Worm (Caenorhabditis elegans) whole organism, L1 larva: ENCODE data around the gene Y94H6A.7.
A peak's percentile ranks its signal among the peaks of the same experiment; 100 is the strongest.

Source experiments
- C04F5.9 ChIP-seq: sonication (generic microtip); optimal IDR thresholded peaks from 2 replicates; lab custom pipeline; 2016; ENCODE audit warnings: missing genetic modification characterization, missing compliant biosample characterization
- C16A3.4 ChIP-seq: fragments of 150-350 bp; optimal IDR thresholded peaks from 2 replicates; lab custom pipeline; 2014; ENCODE audit warnings: missing biosample characterization, missing genetic modification characterization
- F16B12.6 ChIP-seq: fragments of 150-350 bp; optimal IDR thresholded peaks from 2 replicates; lab custom pipeline; 2014; ENCODE audit warnings: missing biosample characterization, missing genetic modification characterization
- Y116A8C.19 ChIP-seq: sonication (generic microtip); optimal IDR thresholded peaks from 2 replicates; lab custom pipeline; 2016; ENCODE audit warnings: missing compliant biosample characterization, missing genetic modification characterization, borderline replicate concordance
- aha-1 ChIP-seq: fragments of 150-350 bp; optimal IDR thresholded peaks from 2 replicates; lab custom pipeline; 2014; ENCODE audit warnings: missing biosample characterization, missing genetic modification characterization
- aly-2 ChIP-seq: fragments of 150-350 bp; optimal IDR thresholded peaks from 2 replicates; lab custom pipeline; 2014; ENCODE audit warnings: missing biosample characterization, missing genetic modification characterization
- ceh-63 ChIP-seq: fragments of 200-800 bp; sonication (Bioruptor generic); optimal IDR thresholded peaks from 2 replicates; lab custom pipeline; 2018; ENCODE audit warnings: mild to moderate bottlenecking, missing genetic modification characterization, missing compliant biosample characterization
- ceh-8 ChIP-seq: fragments of 200-800 bp; sonication (Bioruptor generic); optimal IDR thresholded peaks from 2 replicates; lab custom pipeline; 2018; ENCODE audit warnings: mild to moderate bottlenecking, missing genetic modification characterization, moderate library complexity, missing compliant biosample characterization
- ceh-82 ChIP-seq, 3 experiments: fragments of 150-350 bp in 1 of 3; sonication (generic microtip) in 2 of 3; optimal IDR thresholded peaks; 2 replicates each; lab custom pipeline; 2014 to 2017; ENCODE audit warnings: missing biosample characterization in 3 of 3, missing genetic modification characterization in 3 of 3
- ces-1 ChIP-seq: fragments of 150-350 bp; optimal IDR thresholded peaks from 2 replicates; lab custom pipeline; 2014; ENCODE audit warnings: missing biosample characterization, missing genetic modification reagents, missing genetic modification characterization
- dpl-1 ChIP-seq, 3 experiments: fragments of 150-350 bp in 2 of 3; sonication (generic microtip) in 1 of 3; optimal IDR thresholded peaks; 2 replicates each; lab custom pipeline; 2014 to 2017; ENCODE audit warnings: missing biosample characterization in 3 of 3, missing genetic modification characterization in 3 of 3, missing genetic modification reagents in 3 of 3
- dsc-1 ChIP-seq: sonication (generic microtip); optimal IDR thresholded peaks from 2 replicates; lab custom pipeline; 2016; ENCODE audit warnings: mild to moderate bottlenecking, missing genetic modification characterization, missing compliant biosample characterization
- efl-1 ChIP-seq, 4 experiments: fragments of 150-350 bp; optimal IDR thresholded peaks in 3 of 4; peaks in 1 of 4; 1 replicate in 1 of 4; 2 replicates in 3 of 4; lab custom pipeline; 2014; ENCODE audit warnings: missing biosample characterization in 2 of 4, missing genetic modification characterization in 2 of 4, missing genetic modification reagents in 2 of 4
- egl-27 ChIP-seq, 2 experiments: fragments of 150-350 bp in 1 of 2; sonication (generic microtip); optimal IDR thresholded peaks; 3 replicates each; lab custom pipeline; 2017 to 2018; ENCODE audit warnings: missing biosample characterization in 2 of 2, missing genetic modification characterization in 2 of 2, missing genetic modification reagents in 2 of 2
- elt-2 ChIP-seq: sonication (generic microtip); optimal IDR thresholded peaks from 2 replicates; lab custom pipeline; 2016; ENCODE audit warnings: missing genetic modification characterization, mild to moderate bottlenecking, inconsistent platforms, missing compliant biosample characterization, missing genetic modification reagents
- elt-3 ChIP-seq, 6 experiments: fragments of 150-350 bp in 1 of 6; sonication (generic microtip); optimal IDR thresholded peaks; 2 replicates each; lab custom pipeline; 2017 to 2018; ENCODE audit warnings: missing biosample characterization in 6 of 6, missing genetic modification characterization in 6 of 6, inconsistent platforms in 1 of 6
- fkh-10 ChIP-seq: sonication (generic microtip); optimal IDR thresholded peaks from 2 replicates; lab custom pipeline; 2017; ENCODE audit warnings: missing biosample characterization, missing genetic modification reagents, missing genetic modification characterization
- hlh-4 ChIP-seq: sonication (generic microtip); optimal IDR thresholded peaks from 2 replicates; lab custom pipeline; 2016; ENCODE audit warnings: mild to moderate bottlenecking, missing genetic modification characterization, missing compliant biosample characterization
- irx-1 ChIP-seq: sonication (generic microtip); optimal IDR thresholded peaks from 2 replicates; lab custom pipeline; 2016; ENCODE audit warnings: missing genetic modification characterization, missing compliant biosample characterization
- isw-1 ChIP-seq: fragments of 200-800 bp; sonication (Bioruptor generic); IDR thresholded peaks from 2 replicates; pipeline ENCODE4 v1.3.6; 2022; ENCODE audit warnings: missing genetic modification characterization, missing compliant biosample characterization
- lin-13 ChIP-seq: fragments of 150-350 bp; optimal IDR thresholded peaks from 2 replicates; lab custom pipeline; 2014; ENCODE audit warnings: missing biosample characterization, missing genetic modification reagents, missing genetic modification characterization
- lin-14 ChIP-seq: fragments of 200-800 bp; sonication (Bioruptor generic); optimal IDR thresholded peaks from 2 replicates; lab custom pipeline; 2018; ENCODE audit warnings: mild to moderate bottlenecking, missing genetic modification characterization, moderate library complexity, missing compliant biosample characterization
- lin-15B ChIP-seq: fragments of 150-350 bp; sonication (generic microtip); optimal IDR thresholded peaks from 3 replicates; lab custom pipeline; 2014; ENCODE audit warnings: missing biosample characterization, missing genetic modification characterization
- lin-39 ChIP-seq: fragments of 150-350 bp; optimal IDR thresholded peaks from 2 replicates; lab custom pipeline; 2014; ENCODE audit warnings: missing biosample characterization, missing genetic modification reagents, missing genetic modification characterization
- lir-3 ChIP-seq: sonication (generic microtip); optimal IDR thresholded peaks from 2 replicates; lab custom pipeline; 2016; ENCODE audit warnings: mild to moderate bottlenecking, missing genetic modification characterization, moderate library complexity, missing compliant biosample characterization; ENCODE audit not compliant: poor library complexity
- mab-9 ChIP-seq: fragments of 200-800 bp; sonication (Bioruptor generic); IDR thresholded peaks from 2 replicates; pipeline ENCODE4 v1.3.6; 2022; ENCODE audit warnings: missing genetic modification reagents, missing genetic modification characterization, missing compliant biosample characterization
- mep-1 ChIP-seq: fragments of 150-350 bp; optimal IDR thresholded peaks from 2 replicates; lab custom pipeline; 2014; ENCODE audit warnings: missing biosample characterization, missing genetic modification characterization
- nhr-12 ChIP-seq: sonication (generic microtip); optimal IDR thresholded peaks from 2 replicates; lab custom pipeline; 2017; ENCODE audit warnings: missing biosample characterization, missing genetic modification characterization
- nhr-19 ChIP-seq: fragments of 200-800 bp; sonication (Bioruptor generic); conservative IDR thresholded peaks from 2 replicates; pipeline ENCODE4 v1.3.6; 2022; ENCODE audit warnings: missing genetic modification characterization, missing compliant biosample characterization
- nhr-20 ChIP-seq: sonication (generic microtip); optimal IDR thresholded peaks from 2 replicates; lab custom pipeline; 2016; ENCODE audit warnings: mild to moderate bottlenecking, missing genetic modification characterization, missing compliant biosample characterization
- nhr-28 ChIP-seq: fragments of 150-350 bp; optimal IDR thresholded peaks from 2 replicates; lab custom pipeline; 2014; ENCODE audit warnings: missing biosample characterization, missing genetic modification characterization
- nhr-71 ChIP-seq: sonication (generic microtip); optimal IDR thresholded peaks from 2 replicates; lab custom pipeline; 2016; ENCODE audit warnings: mild to moderate bottlenecking, missing genetic modification characterization, moderate library complexity, missing compliant biosample characterization
- nhr-76 ChIP-seq: sonication (generic microtip); optimal IDR thresholded peaks from 2 replicates; lab custom pipeline; 2017; ENCODE audit warnings: missing biosample characterization, missing genetic modification characterization
- nhr-84 ChIP-seq: sonication (generic microtip); optimal IDR thresholded peaks from 2 replicates; lab custom pipeline; 2017; ENCODE audit warnings: missing biosample characterization, missing genetic modification characterization
- nhr-85 ChIP-seq: sonication (generic microtip); peaks from one replicate; lab custom pipeline; 2016; ENCODE audit warnings: missing genetic modification characterization, inconsistent platforms, missing compliant biosample characterization
- nhr-90 ChIP-seq: sonication (generic microtip); optimal IDR thresholded peaks from 2 replicates; lab custom pipeline; 2016; ENCODE audit warnings: mild to moderate bottlenecking, missing genetic modification characterization, missing compliant biosample characterization; ENCODE audit not compliant: poor library complexity
- skn-1 ChIP-seq: fragments of 150-350 bp; optimal IDR thresholded peaks from 2 replicates; lab custom pipeline; 2014; ENCODE audit warnings: missing biosample characterization, missing genetic modification characterization
- snu-23 ChIP-seq: sonication (generic microtip); optimal IDR thresholded peaks from 2 replicates; lab custom pipeline; 2016; ENCODE audit warnings: missing genetic modification characterization, missing compliant biosample characterization
- sox-4 ChIP-seq: sonication (generic microtip); optimal IDR thresholded peaks from 2 replicates; lab custom pipeline; 2016; ENCODE audit warnings: missing genetic modification characterization, missing compliant biosample characterization
- sup-37 ChIP-seq: fragments of 200-800 bp; sonication (Bioruptor generic); optimal IDR thresholded peaks from 2 replicates; lab custom pipeline; 2018; ENCODE audit warnings: mild to moderate bottlenecking, missing genetic modification characterization, missing compliant biosample characterization
- swsn-7 ChIP-seq: sonication (generic microtip); optimal IDR thresholded peaks from 2 replicates; lab custom pipeline; 2016; ENCODE audit warnings: missing genetic modification characterization, missing compliant biosample characterization
- tbx-2 ChIP-seq: sonication (generic microtip); optimal IDR thresholded peaks from 2 replicates; lab custom pipeline; 2016; ENCODE audit warnings: missing genetic modification characterization, missing compliant biosample characterization
- tlp-1 ChIP-seq: fragments of 150-350 bp; optimal IDR thresholded peaks from 2 replicates; lab custom pipeline; 2014; ENCODE audit warnings: missing biosample characterization, missing genetic modification characterization
- unc-130 ChIP-seq: fragments of 150-350 bp; optimal IDR thresholded peaks from 2 replicates; lab custom pipeline; 2017; ENCODE audit warnings: missing biosample characterization, missing genetic modification characterization, inconsistent platforms
- unc-30 ChIP-seq: sonication (generic microtip); optimal IDR thresholded peaks from 2 replicates; lab custom pipeline; 2017; ENCODE audit warnings: missing biosample characterization, missing genetic modification characterization
- unc-62 ChIP-seq: fragments of 150-350 bp; optimal IDR thresholded peaks from 2 replicates; lab custom pipeline; 2014; ENCODE audit warnings: missing biosample characterization, missing genetic modification reagents, missing genetic modification characterization
- unc-86 ChIP-seq: sonication (generic microtip); optimal IDR thresholded peaks from 2 replicates; lab custom pipeline; 2016; ENCODE audit warnings: missing genetic modification characterization, missing compliant biosample characterization
- unc-98 ChIP-seq: fragments of 200-800 bp; sonication (Bioruptor generic); IDR thresholded peaks from 2 replicates; pipeline ENCODE4 v1.3.6; 2022; ENCODE audit warnings: missing genetic modification characterization, missing compliant biosample characterization
- xbp-1 ChIP-seq: sonication (generic microtip); optimal IDR thresholded peaks from 2 replicates; lab custom pipeline; 2016; ENCODE audit warnings: missing genetic modification characterization, missing compliant biosample characterization
- zag-1 ChIP-seq: fragments of 150-350 bp; optimal IDR thresholded peaks from 2 replicates; lab custom pipeline; 2014; ENCODE audit warnings: missing biosample characterization, missing genetic modification characterization
- zip-4 ChIP-seq: fragments of 200-800 bp; sonication (Bioruptor generic); optimal IDR thresholded peaks from 2 replicates; lab custom pipeline; 2018; ENCODE audit warnings: mild to moderate bottlenecking, missing genetic modification characterization, moderate library complexity, missing compliant biosample characterization
- ztf-11 ChIP-seq, 2 experiments: sonication (generic microtip); optimal IDR thresholded peaks; 2 replicates each; lab custom pipeline; 2016 to 2017; ENCODE audit warnings: missing genetic modification characterization in 2 of 2, missing biosample characterization in 1 of 2, missing compliant biosample characterization in 1 of 2

Gene Y94H6A.7

DNA sequence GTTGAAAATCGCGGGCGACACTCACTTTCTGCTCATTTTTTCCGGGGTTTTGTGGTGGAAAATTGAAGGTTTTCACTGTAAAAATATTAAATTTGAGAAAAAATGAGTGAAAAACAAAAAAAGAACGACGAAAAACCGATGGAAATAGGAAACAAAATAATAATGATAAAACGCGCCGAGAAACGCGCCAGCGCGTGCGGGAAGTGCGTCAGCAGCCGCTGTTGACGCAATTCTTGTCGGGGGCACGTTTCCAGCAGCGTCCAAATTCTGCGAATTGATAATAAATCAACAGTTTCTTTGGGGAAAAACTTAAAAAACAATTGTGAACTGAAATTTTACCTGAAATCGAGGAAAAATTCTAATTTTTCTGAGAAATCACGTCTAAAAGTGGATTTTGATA lies 9.4 kb upstream of the Y94H6A.7 start, which contains the start of gene ubxn-2:
Gene ubxn-2 (minus strand): TSS at position 36 of the 400 bp plus-strand sequence.
- TF ChIP-seq elt-2 (tag; lab: Kevin White, UChicago), result peak; percentile 30
- TF ChIP-seq ceh-8 (GFP tag; lab: Kevin White, UChicago), result peak; percentile 70
- TF ChIP-seq nhr-71 (tag; lab: Kevin White, UChicago), result peak; percentile 90
- TF ChIP-seq skn-1 (tag; lab: Kevin White, UChicago), result peak; percentile 87
- TF ChIP-seq C16A3.4 (tag; lab: Kevin White, UChicago), result peak; percentile 70
- no peak for TF ChIP-seq nhr-84
- TF ChIP-seq xbp-1 (tag; lab: Kevin White, UChicago), result peak; percentile 84
- TF ChIP-seq C04F5.9 (tag; lab: Kevin White, UChicago), result peak; percentile 60
- TF ChIP-seq ceh-63 (GFP tag; lab: Kevin White, UChicago), result no peak
- no peak for TF ChIP-seq Y116A8C.19 (tag; lab: Kevin White, UChicago)
- peak; percentile 56 for TF ChIP-seq F16B12.6 (tag; lab: Kevin White, UChicago)
- no peak for TF ChIP-seq nhr-28
- peak; percentile 75 for TF ChIP-seq sox-4
- peak; percentile 89 for TF ChIP-seq swsn-7 (tag; lab: Kevin White, UChicago)
- TF ChIP-seq tlp-1 (tag; lab: Kevin White, UChicago), result no peak
- TF ChIP-seq lin-14, result peak; percentile 77
- TF ChIP-seq unc-98, result no peak
- no peak for TF ChIP-seq unc-62 (GFP tag; lab: Kevin White, UChicago)
- no peak for TF ChIP-seq hlh-4
- peak; percentile 68 for TF ChIP-seq lin-39 (tag; lab: Kevin White, UChicago)
- TF ChIP-seq nhr-12 (tag; lab: Kevin White, UChicago), result no peak
- TF ChIP-seq snu-23, result peak; percentile 92
- peak; percentile 25 for TF ChIP-seq aha-1 (tag; lab: Kevin White, UChicago)
- TF ChIP-seq zip-4 (GFP tag; lab: Kevin White, UChicago), result peak; percentile 67
- TF ChIP-seq tbx-2 (tag; lab: Kevin White, UChicago), result peak; percentile 91
- no peak for TF ChIP-seq zag-1 (tag; lab: Kevin White, UChicago)
- TF ChIP-seq unc-86 (tag; lab: Kevin White, UChicago), result peak; percentile 81
- TF ChIP-seq efl-1 (optimal IDR thresholded peaks at IDR 0.05; lab: Kevin White, UChicago), result peak; percentile 79 to 86
- peak; percentile 82 to 98 for TF ChIP-seq efl-1 (GFP tag; optimal IDR thresholded peaks at IDR 0.05 in 1 of 2; lab: Kevin White, UChicago)
- peak; percentile 91 for TF ChIP-seq nhr-85 (tag; lab: Kevin White, UChicago)
- TF ChIP-seq dsc-1 (tag; lab: Kevin White, UChicago), result peak; percentile 88
- peak; percentile 70 for TF ChIP-seq aly-2
- peak; percentile 82 for TF ChIP-seq nhr-20 (tag; lab: Kevin White, UChicago)
- TF ChIP-seq nhr-90 (tag; lab: Kevin White, UChicago), result peak; percentile 91
- TF ChIP-seq unc-30, result peak; percentile 65
- TF ChIP-seq ceh-82 (tag; optimal IDR thresholded peaks at IDR 0.05; lab: Kevin White, UChicago), result peak; percentile 89 to 91 (median 90)
- peak; percentile 76 for TF ChIP-seq lin-15B
- no peak for TF ChIP-seq ces-1 (GFP tag; lab: Kevin White, UChicago)
- TF ChIP-seq dpl-1 (GFP tag; optimal IDR thresholded peaks at IDR 0.05; lab: Kevin White, UChicago), result peak; percentile 76 to 85 (median 85)
- peak; percentile 73 for TF ChIP-seq mab-9 (GFP tag; lab: Robert Waterston, UW)
- no peak for TF ChIP-seq egl-27 (tag; optimal IDR thresholded peaks at IDR 0.05; lab: Kevin White, UChicago)
- TF ChIP-seq unc-130 (tag; lab: Kevin White, UChicago), result peak; percentile 83
- peak; percentile 78 for TF ChIP-seq irx-1
- TF ChIP-seq lir-3 (tag; lab: Kevin White, UChicago), result no peak
- TF ChIP-seq sup-37 (GFP tag; lab: Kevin White, UChicago), result peak; percentile 57
- peak in 1 of 2 experiments; percentile 80 for TF ChIP-seq ztf-11 (tag; optimal IDR thresholded peaks at IDR 0.05; lab: Kevin White, UChicago)
- peak in 3 of 6 experiments; percentile 20 to 77 (median 63) for TF ChIP-seq elt-3 (tag; optimal IDR thresholded peaks at IDR 0.05; lab: Kevin White, UChicago)
- TF ChIP-seq mep-1, result peak; percentile 93
- peak; percentile 87 for TF ChIP-seq isw-1 (GFP tag; lab: Robert Waterston, UW)
- no peak for TF ChIP-seq fkh-10 (GFP tag; lab: Kevin White, UChicago)
- TF ChIP-seq nhr-76 (tag; lab: Kevin White, UChicago), result no peak
- TF ChIP-seq lin-13 (GFP tag; lab: Kevin White, UChicago), result peak; percentile 78
- peak; percentile 83 for TF ChIP-seq nhr-19 (GFP tag; lab: Robert Waterston, UW)
